Fruit fly (Drosophila melanogaster) whole organism, embryonic: ENCODE measurements around the gene CG6067.

Experiments
- C15 ChIP-seq: fragments of 200-800 bp; sonication (Bioruptor generic); IDR thresholded peaks from 3 replicates; pipeline ENCODE4 v1.3.6; 2022; ENCODE audit warnings: missing biosample characterization, missing genetic modification characterization
- CG10147 ChIP-seq: fragments of 200-800 bp; sonication (Bioruptor generic); optimal IDR thresholded peaks from 2 replicates; lab custom pipeline; 2019; ENCODE audit warnings: missing biosample characterization, mild to moderate bottlenecking, missing genetic modification characterization, moderate library complexity
- CG10209 ChIP-seq: fragments of 200-800 bp; sonication (Bioruptor generic); optimal IDR thresholded peaks from 3 replicates; lab custom pipeline; 2017; ENCODE audit warnings: missing biosample characterization, mild to moderate bottlenecking, missing genetic modification characterization, missing genetic modification reagents
- CG10654 ChIP-seq: fragments of 200-800 bp; sonication (Bioruptor generic); optimal IDR thresholded peaks from 2 replicates; lab custom pipeline; 2016; ENCODE audit warnings: missing biosample characterization, missing genetic modification characterization
- CG10959 ChIP-seq: fragments of 200-800 bp; sonication (Bioruptor generic); IDR thresholded peaks from 2 replicates; pipeline ENCODE4 v1.3.6; 2022; ENCODE audit warnings: missing biosample characterization, missing genetic modification characterization
- CG10979 ChIP-seq: fragments of 200-800 bp; sonication (Bioruptor generic); optimal IDR thresholded peaks from 2 replicates; lab custom pipeline; 2018; ENCODE audit warnings: missing biosample characterization, mild to moderate bottlenecking, missing genetic modification characterization, moderate library complexity
- CG11247 ChIP-seq: fragments of 200-800 bp; sonication (Bioruptor generic); IDR thresholded peaks from 2 replicates; pipeline ENCODE4 v1.3.6; 2022; ENCODE audit warnings: missing biosample characterization, missing genetic modification characterization
- CG11504 ChIP-seq: fragments of 200-800 bp; sonication (Bioruptor generic); optimal IDR thresholded peaks from 3 replicates; lab custom pipeline; 2019; ENCODE audit warnings: missing biosample characterization, mild to moderate bottlenecking, missing genetic modification characterization, moderate library complexity
- CG12236 ChIP-seq: fragments of 200-800 bp; sonication (Bioruptor generic); optimal IDR thresholded peaks from 2 replicates; lab custom pipeline; 2016; ENCODE audit warnings: missing biosample characterization, missing genetic modification characterization
- CG12391 ChIP-seq: fragments of 200-800 bp; sonication (Bioruptor generic); optimal IDR thresholded peaks from 3 replicates; lab custom pipeline; 2018; ENCODE audit warnings: missing biosample characterization, mild to moderate bottlenecking, missing genetic modification characterization, moderate library complexity
- CG12744 ChIP-seq: fragments of 200-800 bp; sonication (Bioruptor generic); optimal IDR thresholded peaks from 2 replicates; lab custom pipeline; 2016; ENCODE audit warnings: missing biosample characterization, missing genetic modification characterization
- CG13424 ChIP-seq: fragments of 200-800 bp; sonication (Bioruptor generic); optimal IDR thresholded peaks from 2 replicates; lab custom pipeline; 2019; ENCODE audit warnings: missing biosample characterization, mild to moderate bottlenecking, missing genetic modification characterization, moderate library complexity
- CG14860 ChIP-seq: fragments of 200-800 bp; sonication (Bioruptor generic); IDR thresholded peaks from 3 replicates; pipeline ENCODE4 v1.3.6; 2022; ENCODE audit warnings: missing biosample characterization, missing genetic modification characterization; ENCODE audit not compliant: partially characterized antibody
- CG15073 ChIP-seq: fragments of 200-800 bp; sonication (Bioruptor generic); optimal IDR thresholded peaks from 2 replicates; lab custom pipeline; 2016; ENCODE audit warnings: missing biosample characterization, missing genetic modification characterization
- CG17802 ChIP-seq: fragments of 200-800 bp; sonication (Bioruptor generic); optimal IDR thresholded peaks from 2 replicates; lab custom pipeline; 2018; ENCODE audit warnings: missing biosample characterization, mild to moderate bottlenecking, missing genetic modification characterization, moderate library complexity
- CG2678 ChIP-seq: fragments of 200-800 bp; sonication (Bioruptor generic); optimal IDR thresholded peaks from 3 replicates; lab custom pipeline; 2019; ENCODE audit warnings: missing biosample characterization, mild to moderate bottlenecking, missing genetic modification characterization, moderate library complexity
- CG30403 ChIP-seq: fragments of 200-800 bp; sonication (Bioruptor generic); optimal IDR thresholded peaks from 3 replicates; lab custom pipeline; 2016; ENCODE audit warnings: missing biosample characterization, missing genetic modification characterization
- CG32772 ChIP-seq: fragments of 200-800 bp; sonication (Bioruptor generic); IDR thresholded peaks from 2 replicates; pipeline ENCODE4 v1.3.6; 2022; ENCODE audit warnings: missing biosample characterization, missing genetic modification characterization
- CG3726 ChIP-seq: fragments of 200-800 bp; sonication (Bioruptor generic); IDR thresholded peaks from 3 replicates; pipeline ENCODE4, ENCODE4 v1.3.6; 2022; ENCODE audit warnings: missing biosample characterization, missing genetic modification characterization
- CG4707 ChIP-seq: fragments of 200-800 bp; sonication (Bioruptor generic); optimal IDR thresholded peaks from 2 replicates; lab custom pipeline; 2018; ENCODE audit warnings: missing biosample characterization, mild to moderate bottlenecking, missing genetic modification characterization, moderate library complexity
- CG5245 ChIP-seq: fragments of 200-800 bp; sonication (Bioruptor generic); optimal IDR thresholded peaks from 3 replicates; lab custom pipeline; 2016; ENCODE audit warnings: missing biosample characterization, missing genetic modification characterization
- CG8089 ChIP-seq: fragments of 200-800 bp; sonication (Bioruptor generic); optimal IDR thresholded peaks from 3 replicates; lab custom pipeline; 2016; ENCODE audit warnings: missing biosample characterization, missing genetic modification characterization
- CG8290 ChIP-seq, 3 experiments: fragments of 200-800 bp; sonication (Bioruptor generic); optimal IDR thresholded peaks; 2 replicates each; lab custom pipeline; 2016 to 2019; ENCODE audit warnings: missing biosample characterization in 3 of 3, missing genetic modification characterization in 3 of 3, mild to moderate bottlenecking in 2 of 3, moderate library complexity in 1 of 3
- D19A ChIP-seq: fragments of 200-800 bp; optimal IDR thresholded peaks from 3 replicates; lab custom pipeline; 2019; ENCODE audit warnings: missing biosample characterization, mild to moderate bottlenecking, missing genetic modification characterization, moderate library complexity
- Dref ChIP-seq: fragments of 200-800 bp; sonication (Bioruptor generic); IDR thresholded peaks from 2 replicates; pipeline ENCODE4 v1.3.6; 2022; ENCODE audit warnings: missing biosample characterization, missing genetic modification characterization
- Drgx ChIP-seq: fragments of 200-800 bp; sonication (Bioruptor generic); IDR thresholded peaks from 2 replicates; pipeline ENCODE4 v1.3.6; 2022; ENCODE audit warnings: missing biosample characterization, missing genetic modification characterization
- Gsc ChIP-seq: fragments of 200-800 bp; sonication (Bioruptor generic); IDR thresholded peaks from 2 replicates; pipeline ENCODE4 v1.3.6; 2022; ENCODE audit warnings: missing biosample characterization, missing genetic modification characterization
- HLHmδ ChIP-seq: fragments of 200-800 bp; sonication (Bioruptor generic); optimal IDR thresholded peaks from 2 replicates; lab custom pipeline; 2018; ENCODE audit warnings: missing biosample characterization, mild to moderate bottlenecking, missing genetic modification characterization, moderate library complexity
- Hand ChIP-seq: fragments of 200-800 bp; sonication (Bioruptor generic); optimal IDR thresholded peaks from 2 replicates; lab custom pipeline; 2017; ENCODE audit warnings: mild to moderate bottlenecking, missing biosample characterization, missing genetic modification reagents, missing genetic modification characterization
- Hr39 ChIP-seq: fragments of >200 bp; optimal IDR thresholded peaks from 2 replicates; lab custom pipeline; 2017
- Lim3 ChIP-seq: fragments of 200-800 bp; sonication (Bioruptor generic); IDR thresholded peaks from 2 replicates; pipeline ENCODE4 v1.3.6; 2022; ENCODE audit warnings: missing biosample characterization, missing genetic modification characterization
- Oaz ChIP-seq: fragments of 200-800 bp; sonication (Bioruptor generic); IDR thresholded peaks from 2 replicates; pipeline ENCODE4 v1.3.6; 2022; ENCODE audit warnings: missing biosample characterization, missing genetic modification characterization
- TFAM ChIP-seq: fragments of 200-800 bp; sonication (Bioruptor generic); optimal IDR thresholded peaks from 2 replicates; lab custom pipeline; 2017; ENCODE audit warnings: missing biosample characterization, missing genetic modification characterization, inconsistent platforms
- Xrp1 ChIP-seq: fragments of 200-800 bp; sonication (Bioruptor generic); IDR thresholded peaks from 2 replicates; pipeline ENCODE4 v1.3.6; 2022; ENCODE audit warnings: missing biosample characterization, missing genetic modification characterization
- ato ChIP-seq: fragments of 200-800 bp; sonication (Bioruptor generic); IDR thresholded peaks from 2 replicates; pipeline ENCODE4 v1.3.6; 2022; ENCODE audit warnings: missing biosample characterization, missing genetic modification characterization; ENCODE audit not compliant: partially characterized antibody
- cad ChIP-seq: fragments of >200 bp; optimal IDR thresholded peaks from 2 replicates; lab custom pipeline; 2017; ENCODE audit warnings: missing biosample characterization, missing genetic modification characterization
- emc ChIP-seq: fragments of 200-800 bp; sonication (Bioruptor generic); optimal IDR thresholded peaks from 2 replicates; lab custom pipeline; 2016; ENCODE audit warnings: missing biosample characterization, missing genetic modification characterization
- gt ChIP-seq: fragments of 200-800 bp; sonication (Bioruptor generic); IDR thresholded peaks from 2 replicates; pipeline ENCODE4 v1.3.6; 2022; ENCODE audit warnings: missing biosample characterization, missing genetic modification characterization
- jing ChIP-seq: fragments of 200-800 bp; sonication (Bioruptor generic); optimal IDR thresholded peaks from 2 replicates; lab custom pipeline; 2018; ENCODE audit warnings: missing biosample characterization, mild to moderate bottlenecking, missing genetic modification characterization
- lab ChIP-seq: fragments of 200-800 bp; sonication (Bioruptor generic); optimal IDR thresholded peaks from 3 replicates; lab custom pipeline; 2017; ENCODE audit warnings: missing biosample characterization, missing genetic modification characterization, mild to moderate bottlenecking, moderate library complexity, missing genetic modification reagents
- maf-S ChIP-seq: fragments of 200-800 bp; sonication (Bioruptor generic); optimal IDR thresholded peaks from 2 replicates; lab custom pipeline; 2016; ENCODE audit warnings: missing biosample characterization, missing genetic modification characterization
- nmo ChIP-seq: fragments of 200-800 bp; sonication (Bioruptor generic); optimal IDR thresholded peaks from 2 replicates; lab custom pipeline; 2018; ENCODE audit warnings: missing biosample characterization, mild to moderate bottlenecking, missing genetic modification characterization, moderate library complexity
- pita ChIP-seq: fragments of 200-800 bp; sonication (Bioruptor generic); optimal IDR thresholded peaks from 2 replicates; lab custom pipeline; 2017; ENCODE audit warnings: missing biosample characterization, mild to moderate bottlenecking, missing genetic modification characterization
- pros ChIP-seq: fragments of 200-800 bp; sonication (Bioruptor generic); optimal IDR thresholded peaks from 3 replicates; lab custom pipeline; 2019; ENCODE audit warnings: missing biosample characterization, mild to moderate bottlenecking, missing genetic modification characterization, moderate library complexity
- pum ChIP-seq: fragments of 200-800 bp; sonication (Bioruptor generic); optimal IDR thresholded peaks from 2 replicates; lab custom pipeline; 2016; ENCODE audit warnings: missing biosample characterization, missing genetic modification characterization
- sima ChIP-seq: fragments of 200-800 bp; sonication (Bioruptor generic); optimal IDR thresholded peaks from 2 replicates; lab custom pipeline; 2016; ENCODE audit warnings: missing biosample characterization, missing genetic modification characterization
- tx ChIP-seq: fragments of 200-800 bp; sonication (Bioruptor generic); optimal IDR thresholded peaks from 2 replicates; lab custom pipeline; 2016; ENCODE audit warnings: missing biosample characterization, missing genetic modification characterization
- z ChIP-seq: fragments of 200-800 bp; sonication (Bioruptor generic); IDR thresholded peaks from 3 replicates; pipeline ENCODE4 v1.3.6; 2022; ENCODE audit warnings: missing biosample characterization, missing genetic modification characterization
- zen ChIP-seq: fragments of 200-800 bp; sonication (Bioruptor generic); optimal IDR thresholded peaks from 3 replicates; lab custom pipeline; 2018; ENCODE audit warnings: missing biosample characterization, mild to moderate bottlenecking, missing genetic modification characterization, moderate library complexity
- zf30C ChIP-seq: fragments of 200-800 bp; sonication (Bioruptor generic); optimal IDR thresholded peaks from 3 replicates; lab custom pipeline; 2018; ENCODE audit warnings: missing biosample characterization, mild to moderate bottlenecking, missing genetic modification characterization

Gene CG6067

DNA sequence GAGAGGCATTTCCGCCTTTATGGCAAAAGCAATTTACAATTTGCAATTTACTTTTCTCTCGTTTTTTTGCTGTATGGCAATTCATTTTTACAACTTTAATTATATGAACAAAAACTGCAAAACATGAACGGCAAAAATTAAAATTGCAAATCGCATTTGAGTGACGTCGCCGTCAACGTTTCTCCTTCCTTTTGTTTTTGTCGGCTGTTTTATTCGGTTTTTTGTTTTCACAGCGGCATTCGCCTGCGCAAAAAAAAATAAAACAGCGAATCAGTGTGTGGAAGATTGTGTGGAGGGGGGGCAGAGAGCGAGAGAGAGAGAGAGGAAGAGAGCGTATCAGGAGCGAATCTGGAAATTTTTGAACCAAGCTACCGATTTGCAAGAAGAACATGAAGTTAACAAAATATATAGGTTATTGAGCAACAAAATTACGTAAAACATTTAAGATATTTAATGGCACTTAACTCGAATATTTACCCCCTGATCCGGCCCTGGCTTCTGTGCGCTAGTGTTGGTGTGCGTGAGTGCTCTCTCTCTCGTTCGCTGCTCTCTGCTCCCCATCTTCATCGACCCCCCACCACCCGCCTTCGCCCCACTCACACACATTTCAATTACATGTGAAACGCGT, 36.8 kb upstream of the CG6067 start (continued):
- TF ChIP-seq cad (GFP tag; lab: Kevin White, UChicago) = no peak
- TF ChIP-seq CG11504 (tag; lab: Kevin White, UChicago) = peak; percentile 98
- TF ChIP-seq emc (GFP tag; lab: Kevin White, UChicago) = peak; percentile 97
- TF ChIP-seq TFAM (GFP tag; lab: Kevin White, UChicago) = peak; percentile 85
- TF ChIP-seq CG10147 (GFP tag; lab: Kevin White, UChicago) = peak; percentile 99
- no peak for TF ChIP-seq ato (GFP tag; lab: Robert Waterston, UW)
- peak; percentile 98 for TF ChIP-seq CG12391 (tag; lab: Kevin White, UChicago)
- TF ChIP-seq CG10959 (GFP tag; lab: Robert Waterston, UW) = peak; percentile 99
- peak; percentile 99 for TF ChIP-seq CG30403 (GFP tag; lab: Kevin White, UChicago)
- TF ChIP-seq CG13424 (tag; lab: Kevin White, UChicago) = peak; percentile 99
- TF ChIP-seq CG15073 (GFP tag; lab: Kevin White, UChicago) = peak; percentile 87
- TF ChIP-seq CG8089 = peak; percentile 98
- TF ChIP-seq z (GFP tag; lab: Robert Waterston, UW) = peak; percentile 75; the same call in 2 of the 3 replicates
- peak; percentile 98 for TF ChIP-seq jing (GFP tag; lab: Kevin White, UChicago)
- no peak for TF ChIP-seq pita (GFP tag; lab: Kevin White, UChicago)
- TF ChIP-seq CG10209 (GFP tag; lab: Kevin White, UChicago) = peak; percentile 99
- peak; percentile 97 for TF ChIP-seq Hand (GFP tag; lab: Kevin White, UChicago)
- peak; percentile 31 for TF ChIP-seq zf30C (GFP tag; lab: Kevin White, UChicago)
- peak; percentile 98 for TF ChIP-seq CG10654
- TF ChIP-seq Gsc (GFP tag; lab: Robert Waterston, UW) = peak; percentile 99
- peak; percentile 100 for TF ChIP-seq CG12236 (GFP tag; lab: Kevin White, UChicago)
- TF ChIP-seq CG2678 (tag; lab: Kevin White, UChicago) = peak; percentile 99
- peak; percentile 100 for TF ChIP-seq CG32772 (GFP tag; lab: Robert Waterston, UW)
- TF ChIP-seq tx = peak; percentile 99
- peak; percentile 98 for TF ChIP-seq gt (GFP tag; lab: Robert Waterston, UW)
- TF ChIP-seq pum (GFP tag; lab: Kevin White, UChicago) = peak; percentile 99
- TF ChIP-seq Hr39 (lab: Kevin White, UChicago) = no peak
- TF ChIP-seq Lim3 (GFP tag; lab: Robert Waterston, UW) = peak; percentile 94
- peak; percentile 99 for TF ChIP-seq CG11247
- peak; percentile 55 for TF ChIP-seq Dref (GFP tag; lab: Robert Waterston, UW)
- peak; percentile 94 for TF ChIP-seq sima (GFP tag; lab: Kevin White, UChicago)
- TF ChIP-seq Xrp1 (GFP tag; lab: Robert Waterston, UW) = peak; percentile 99
- peak; percentile 86 for TF ChIP-seq CG4707 (GFP tag; lab: Kevin White, UChicago)
- peak; percentile 99 for TF ChIP-seq C15 (GFP tag; lab: Robert Waterston, UW)
- peak; percentile 98 for TF ChIP-seq CG12744
- peak; percentile 84 for TF ChIP-seq CG14860 (GFP tag; lab: Robert Waterston, UW)
- TF ChIP-seq CG10979 (tag; lab: Kevin White, UChicago) = peak; percentile 98
- peak; percentile 99 for TF ChIP-seq nmo
- peak; percentile 90 for TF ChIP-seq CG17802 (tag; lab: Kevin White, UChicago)
- peak; percentile 96 for TF ChIP-seq CG8290 (GFP tag; optimal IDR thresholded peaks at IDR 0.05; lab: Kevin White, UChicago)
- peak; percentile 80 to 100 for TF ChIP-seq CG8290 (tag; optimal IDR thresholded peaks at IDR 0.05; lab: Kevin White, UChicago)
- peak; percentile 97 for TF ChIP-seq zen (tag; lab: Kevin White, UChicago)
- peak; percentile 94 for TF ChIP-seq D19A (tag; lab: Kevin White, UChicago)
- peak; percentile 98 for TF ChIP-seq Oaz (GFP tag; lab: Robert Waterston, UW)
- no peak for TF ChIP-seq HLHmδ (GFP tag; lab: Kevin White, UChicago)
- TF ChIP-seq Drgx = peak; percentile 99
- TF ChIP-seq CG5245 (GFP tag; lab: Kevin White, UChicago) = peak; percentile 99
- TF ChIP-seq pros (GFP tag; lab: Kevin White, UChicago) = peak; percentile 24
- peak; percentile 100 for TF ChIP-seq CG3726
- peak; percentile 100 for TF ChIP-seq lab (GFP tag; lab: Kevin White, UChicago)
- peak; percentile 99 for TF ChIP-seq maf-S
